Fruit fly (Drosophila melanogaster) whole organism, embryonic: Measurements from ENCODE around the gene CG32816.

ENCODE experiments used
- B-H1 ChIP-seq: fragments of 200-800 bp; sonication (Bioruptor generic); IDR thresholded peaks from 3 replicates; pipeline ENCODE4 v1.3.6; 2022; ENCODE audit warnings: missing biosample characterization, missing genetic modification characterization
- CG10431 ChIP-seq: fragments of 200-800 bp; sonication (Bioruptor generic); optimal IDR thresholded peaks from 3 replicates; lab custom pipeline; 2018; ENCODE audit warnings: missing biosample characterization, mild to moderate bottlenecking, missing genetic modification characterization
- CG10654 ChIP-seq: fragments of 200-800 bp; sonication (Bioruptor generic); optimal IDR thresholded peaks from 2 replicates; lab custom pipeline; 2016; ENCODE audit warnings: missing biosample characterization, missing genetic modification characterization
- CG11398 ChIP-seq: fragments of 200-800 bp; sonication (Bioruptor generic); optimal IDR thresholded peaks from 2 replicates; lab custom pipeline; 2016; ENCODE audit warnings: missing biosample characterization, missing genetic modification characterization
- CG11695 ChIP-seq: fragments of 200-800 bp; sonication (Bioruptor generic); IDR thresholded peaks from 3 replicates; pipeline ENCODE4 v1.3.6; 2022; ENCODE audit warnings: missing biosample characterization, missing genetic modification characterization
- CG12219 ChIP-seq: fragments of 200-800 bp; sonication (Bioruptor generic); optimal IDR thresholded peaks from 3 replicates; lab custom pipeline; 2018; ENCODE audit warnings: missing biosample characterization, mild to moderate bottlenecking, missing genetic modification characterization
- CG13287 ChIP-seq: fragments of 200-800 bp; sonication (Bioruptor generic); IDR thresholded peaks from 2 replicates; pipeline ENCODE4 v1.3.6; 2022; ENCODE audit warnings: missing biosample characterization, missing genetic modification characterization; ENCODE audit not compliant: partially characterized antibody
- CG15011 ChIP-seq: fragments of 200-800 bp; sonication (Bioruptor generic); optimal IDR thresholded peaks from 3 replicates; lab custom pipeline; 2018; ENCODE audit warnings: missing biosample characterization, mild to moderate bottlenecking, missing genetic modification characterization
- CG16815 ChIP-seq: fragments of 200-800 bp; sonication (Bioruptor generic); optimal IDR thresholded peaks from 3 replicates; lab custom pipeline; 2017; ENCODE audit warnings: missing biosample characterization, mild to moderate bottlenecking, missing genetic modification characterization
- CG17328 ChIP-seq: fragments of 200-800 bp; sonication (Bioruptor generic); IDR thresholded peaks from 2 replicates; pipeline ENCODE4 v1.3.6; 2022; ENCODE audit warnings: missing biosample characterization, missing genetic modification characterization
- CG17361 ChIP-seq: fragments of 200-800 bp; sonication (Bioruptor generic); IDR thresholded peaks from 3 replicates; pipeline ENCODE4 v1.3.6; 2022; ENCODE audit warnings: missing biosample characterization, missing genetic modification characterization
- CG2889 ChIP-seq: fragments of 200-800 bp; sonication (Bioruptor generic); IDR thresholded peaks from 3 replicates; pipeline ENCODE4 v1.3.6; 2022; ENCODE audit warnings: missing biosample characterization, missing genetic modification characterization
- CG3163 ChIP-seq: fragments of 200-800 bp; sonication (Bioruptor generic); optimal IDR thresholded peaks from 3 replicates; lab custom pipeline; 2016; ENCODE audit warnings: missing biosample characterization, missing genetic modification characterization
- CG3407 ChIP-seq: fragments of 200-800 bp; sonication (Bioruptor generic); optimal IDR thresholded peaks from 2 replicates; lab custom pipeline; 2018; ENCODE audit warnings: missing biosample characterization, mild to moderate bottlenecking, missing genetic modification characterization
- CG3838 ChIP-seq: fragments of 200-800 bp; sonication (Bioruptor generic); optimal IDR thresholded peaks from 3 replicates; lab custom pipeline; 2016; ENCODE audit warnings: missing biosample characterization, missing genetic modification characterization
- CG43689 ChIP-seq: fragments of 200-800 bp; sonication (Bioruptor generic); IDR thresholded peaks from 2 replicates; pipeline ENCODE4 v1.3.6; 2022; ENCODE audit warnings: missing biosample characterization, missing genetic modification characterization
- CG7839 ChIP-seq: fragments of 200-800 bp; sonication (Bioruptor generic); optimal IDR thresholded peaks from 3 replicates; lab custom pipeline; 2018; ENCODE audit warnings: missing biosample characterization, mild to moderate bottlenecking, missing genetic modification characterization, moderate library complexity
- CHES-1-like ChIP-seq: fragments of 200-800 bp; sonication (Bioruptor generic); optimal IDR thresholded peaks from 2 replicates; lab custom pipeline; 2016; ENCODE audit warnings: missing biosample characterization, missing genetic modification characterization
- Chrac-16 ChIP-seq: fragments of 200-800 bp; sonication (Bioruptor generic); optimal IDR thresholded peaks from 3 replicates; lab custom pipeline; 2016; ENCODE audit warnings: missing biosample characterization, missing genetic modification characterization
- CoRest ChIP-seq: fragments of 200-800 bp; sonication (Bioruptor generic); optimal IDR thresholded peaks from 3 replicates; lab custom pipeline; 2018; ENCODE audit warnings: missing biosample characterization, mild to moderate bottlenecking, missing genetic modification characterization, moderate library complexity
- D19A ChIP-seq: fragments of 200-800 bp; optimal IDR thresholded peaks from 3 replicates; lab custom pipeline; 2019; ENCODE audit warnings: missing biosample characterization, mild to moderate bottlenecking, missing genetic modification characterization, moderate library complexity
- HLH54F ChIP-seq: fragments of 200-800 bp; sonication (Bioruptor generic); optimal IDR thresholded peaks from 3 replicates; lab custom pipeline; 2016; ENCODE audit warnings: missing biosample characterization, missing genetic modification characterization
- Hr78 ChIP-seq, 2 experiments: fragments of 200-800 bp in 1 of 2; fragments of >200 bp in 1 of 2; sonication (Bioruptor generic) in 1 of 2; optimal IDR thresholded peaks; 2 replicates each; lab custom pipeline; 2017 to 2019; ENCODE audit warnings: missing biosample characterization in 2 of 2, missing genetic modification characterization in 2 of 2, mild to moderate bottlenecking in 1 of 2, moderate library complexity in 1 of 2
- Mes4 ChIP-seq: fragments of 200-800 bp; sonication (Bioruptor generic); optimal IDR thresholded peaks from 2 replicates; lab custom pipeline; 2016; ENCODE audit warnings: missing biosample characterization, missing genetic modification characterization
- NFAT ChIP-seq: fragments of 200-800 bp; sonication (Bioruptor generic); IDR thresholded peaks from 2 replicates; pipeline ENCODE4 v1.3.6; 2022; ENCODE audit warnings: missing biosample characterization, missing genetic modification characterization
- NfI ChIP-seq: fragments of 200-800 bp; sonication (Bioruptor generic); optimal IDR thresholded peaks from 3 replicates; lab custom pipeline; 2018; ENCODE audit warnings: missing biosample characterization, mild to moderate bottlenecking, missing genetic modification characterization, moderate library complexity
- Side ChIP-seq: fragments of 200-800 bp; sonication (Bioruptor generic); optimal IDR thresholded peaks from 2 replicates; lab custom pipeline; 2016; ENCODE audit warnings: missing biosample characterization, missing genetic modification characterization
- Spps ChIP-seq: fragments of 200-800 bp; sonication (Bioruptor generic); optimal IDR thresholded peaks from 2 replicates; lab custom pipeline; 2018; ENCODE audit warnings: missing biosample characterization, mild to moderate bottlenecking, missing genetic modification characterization
- Trl ChIP-seq, 3 experiments: fragments of >200 bp in 2 of 3; fragments of 200-800 bp in 1 of 3; sonication (Bioruptor generic) in 1 of 3; optimal IDR thresholded peaks; 2 replicates in 1 of 3; 3 replicates in 2 of 3; lab custom pipeline; 2016 to 2017; ENCODE audit warnings: missing biosample characterization in 1 of 3, missing genetic modification characterization in 1 of 3
- Usf ChIP-seq: fragments of 200-800 bp; sonication (Bioruptor generic); optimal IDR thresholded peaks from 2 replicates; lab custom pipeline; 2017; ENCODE audit warnings: missing genotype, missing biosample characterization, missing genetic modification characterization
- al ChIP-seq: fragments of 200-800 bp; sonication (Bioruptor generic); IDR thresholded peaks from 2 replicates; pipeline ENCODE4 v1.3.6; 2022; ENCODE audit warnings: missing biosample characterization, missing genetic modification characterization
- aop ChIP-seq: fragments of 200-800 bp; sonication (Bioruptor generic); IDR thresholded peaks from 2 replicates; pipeline ENCODE4 v1.3.6; 2022; ENCODE audit warnings: missing biosample characterization, missing genetic modification characterization
- bbx ChIP-seq: fragments of 200-800 bp; sonication (Bioruptor generic); IDR thresholded peaks from 2 replicates; pipeline ENCODE4 v1.3.6; 2022; ENCODE audit warnings: missing biosample characterization, missing genetic modification characterization; ENCODE audit not compliant: partially characterized antibody
- bowl ChIP-seq: fragments of 200-800 bp; sonication (Bioruptor generic); IDR thresholded peaks from 2 replicates; pipeline ENCODE4 v1.3.6; 2022; ENCODE audit warnings: missing biosample characterization, missing genetic modification characterization
- croc ChIP-seq: fragments of 200-800 bp; sonication (Bioruptor generic); conservative IDR thresholded peaks from 3 replicates; pipeline ENCODE4 v1.3.6; 2022; ENCODE audit warnings: missing biosample characterization, missing genetic modification characterization
- dpn ChIP-seq, 2 experiments: fragments of 200-800 bp; sonication (Bioruptor generic); optimal IDR thresholded peaks; 3 replicates each; lab custom pipeline; 2016; ENCODE audit warnings: missing biosample characterization in 2 of 2, missing genetic modification characterization in 2 of 2
- exex ChIP-seq: fragments of 200-800 bp; sonication (Bioruptor generic); optimal IDR thresholded peaks from 4 replicates; lab custom pipeline; 2018; ENCODE audit warnings: missing biosample characterization, mild to moderate bottlenecking, missing genetic modification characterization, moderate library complexity
- fd96Cb ChIP-seq: fragments of 200-800 bp; sonication (Bioruptor generic); optimal IDR thresholded peaks from 2 replicates; lab custom pipeline; 2018; ENCODE audit warnings: missing biosample characterization, mild to moderate bottlenecking, missing genetic modification characterization, moderate library complexity
- grau ChIP-seq: fragments of 200-800 bp; optimal IDR thresholded peaks from 3 replicates; lab custom pipeline; 2019; ENCODE audit warnings: missing biosample characterization, mild to moderate bottlenecking, missing genetic modification characterization, moderate library complexity
- gsb ChIP-seq: fragments of 200-800 bp; sonication (Bioruptor generic); IDR thresholded peaks from 2 replicates; pipeline ENCODE4 v1.3.6; 2022; ENCODE audit warnings: missing biosample characterization, missing genetic modification characterization
- insv ChIP-seq, 2 experiments: fragments of 200-800 bp; sonication (Bioruptor generic); optimal IDR thresholded peaks; 3 replicates each; lab custom pipeline; 2016 to 2018; ENCODE audit warnings: missing biosample characterization in 2 of 2, missing genetic modification characterization in 2 of 2
- jumu ChIP-seq: fragments of 200-800 bp; sonication (Bioruptor generic); optimal IDR thresholded peaks from 3 replicates; lab custom pipeline; 2016; ENCODE audit warnings: missing biosample characterization, missing genetic modification characterization
- mirr ChIP-seq: fragments of 200-800 bp; sonication (Bioruptor generic); optimal IDR thresholded peaks from 3 replicates; lab custom pipeline; 2018; ENCODE audit warnings: missing biosample characterization, mild to moderate bottlenecking, missing genetic modification characterization
- otp ChIP-seq: fragments of 200-800 bp; sonication (Bioruptor generic); IDR thresholded peaks from 3 replicates; pipeline ENCODE4, ENCODE4 v1.3.6; 2022; ENCODE audit warnings: missing biosample characterization, missing genetic modification characterization
- pfk ChIP-seq: fragments of 200-800 bp; sonication (Bioruptor generic); optimal IDR thresholded peaks from 2 replicates; lab custom pipeline; 2018; ENCODE audit warnings: missing biosample characterization, mild to moderate bottlenecking, missing genetic modification characterization, moderate library complexity
- pho ChIP-seq: fragments of 200-800 bp; sonication (Bioruptor generic); optimal IDR thresholded peaks from 2 replicates; lab custom pipeline; 2016; ENCODE audit warnings: missing biosample characterization, missing genetic modification characterization
- ro ChIP-seq: fragments of 200-800 bp; sonication (Bioruptor generic); IDR thresholded peaks from 2 replicates; pipeline ENCODE4 v1.3.6; 2022; ENCODE audit warnings: missing biosample characterization, missing genetic modification characterization
- seq ChIP-seq: fragments of 200-800 bp; sonication (Bioruptor generic); IDR thresholded peaks from 2 replicates; pipeline ENCODE4 v1.3.6; 2022; ENCODE audit warnings: missing biosample characterization, missing genetic modification characterization
- usp ChIP-seq: fragments of >200 bp; optimal IDR thresholded peaks from 2 replicates; lab custom pipeline; 2017; ENCODE audit warnings: missing biosample characterization, missing genetic modification characterization
- vfl ChIP-seq: fragments of 200-800 bp; sonication (Bioruptor generic); optimal IDR thresholded peaks from 2 replicates; lab custom pipeline; 2016; ENCODE audit warnings: missing biosample characterization, missing genetic modification characterization
- zen ChIP-seq: fragments of 200-800 bp; sonication (Bioruptor generic); optimal IDR thresholded peaks from 3 replicates; lab custom pipeline; 2018; ENCODE audit warnings: missing biosample characterization, mild to moderate bottlenecking, missing genetic modification characterization, moderate library complexity
- zf30C ChIP-seq: fragments of 200-800 bp; sonication (Bioruptor generic); optimal IDR thresholded peaks from 3 replicates; lab custom pipeline; 2018; ENCODE audit warnings: missing biosample characterization, mild to moderate bottlenecking, missing genetic modification characterization

CG32816 gene

DNA sequence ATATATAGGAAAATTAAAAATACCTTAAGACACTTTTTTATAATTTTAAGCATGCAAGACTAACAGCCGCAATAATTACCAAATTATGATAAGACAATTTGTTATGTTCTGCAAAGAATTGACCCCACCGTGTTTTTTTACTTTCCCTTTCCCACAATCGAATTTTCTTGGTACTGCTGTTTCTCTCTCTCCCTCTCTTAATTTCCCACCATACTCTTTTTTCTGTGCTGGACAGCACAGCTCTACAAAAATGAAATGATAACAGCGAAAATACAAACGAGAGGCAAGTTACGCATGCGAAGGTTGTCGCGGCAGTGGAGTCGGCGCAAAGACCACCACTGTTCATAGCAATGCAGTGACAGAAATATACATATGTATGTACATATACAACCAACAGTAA is 192.6 kb downstream of the CG32816 start (continued):
- TF ChIP-seq seq (no peak), CG3838 (no peak), D19A (tag; lab: Kevin White, UChicago) (peak; percentile 29), croc (GFP tag; lab: Robert Waterston, UW) (no peak), Chrac-16 (GFP tag; lab: Kevin White, UChicago) (no peak), zen (no peak), CG11398 (no peak), exex (tag; lab: Kevin White, UChicago) (no peak), CG17328 (GFP tag; lab: Robert Waterston, UW) (no peak), NFAT (no peak), CG12219 (GFP tag; lab: Kevin White, UChicago) (no peak), B-H1 (GFP tag; lab: Robert Waterston, UW) (no peak), fd96Cb (tag; lab: Kevin White, UChicago) (no peak), bowl (GFP tag; lab: Robert Waterston, UW) (no peak), CoRest (tag; lab: Kevin White, UChicago) (no peak), HLH54F (GFP tag; lab: Kevin White, UChicago) (no peak), CG3163 (GFP tag; lab: Kevin White, UChicago) (peak; percentile 90), Side (GFP tag; lab: Kevin White, UChicago) (no peak), pfk (no peak), Mes4 (GFP tag; lab: Kevin White, UChicago) (no peak), CG10654 (GFP tag; lab: Kevin White, UChicago) (no peak), Trl (optimal IDR thresholded peaks at IDR 0.05; lab: Kevin White, UChicago) (peak; percentile 52 to 56), Trl (GFP tag; optimal IDR thresholded peaks at IDR 0.05; lab: Kevin White, UChicago) (no peak), gsb (no peak), grau (tag; lab: Kevin White, UChicago) (no peak), dpn (GFP tag; optimal IDR thresholded peaks at IDR 0.05; lab: Kevin White, UChicago) (no peak), CG16815 (GFP tag; lab: Kevin White, UChicago) (no peak), CG11695 (GFP tag; lab: Robert Waterston, UW) (no peak), otp (GFP tag; lab: Robert Waterston, UW) (no peak), aop (GFP tag; lab: Robert Waterston, UW) (no peak), bbx (GFP tag; lab: Robert Waterston, UW) (no peak), vfl (no peak), ro (GFP tag; lab: Robert Waterston, UW) (no peak), usp (GFP tag; lab: Kevin White, UChicago) (no peak), NfI (no peak), CG15011 (GFP tag; lab: Kevin White, UChicago) (no peak), CG7839 (no peak), CG10431 (no peak), Spps (tag; lab: Kevin White, UChicago) (no peak), CG13287 (GFP tag; lab: Robert Waterston, UW) (no peak), jumu (GFP tag; lab: Kevin White, UChicago) (no peak), CG3407 (GFP tag; lab: Kevin White, UChicago) (no peak), CG17361 (no peak), CG2889 (no peak), CHES-1-like (no peak), insv (GFP tag; optimal IDR thresholded peaks at IDR 0.05; lab: Kevin White, UChicago) (no peak), Usf (no peak), pho (GFP tag; lab: Kevin White, UChicago) (no peak), mirr (no peak), al (GFP tag; lab: Robert Waterston, UW) (no peak), zf30C (no peak), CG43689 (GFP tag; lab: Robert Waterston, UW) (no peak), Hr78 (GFP tag; optimal IDR thresholded peaks at IDR 0.05; lab: Kevin White, UChicago) (no peak)
